Worm (Caenorhabditis elegans) whole organism, mixed stage, embryonic: ENCODE data around the gene degt-1.

Experiments
- M03D4.4 ChIP-seq: sonication (generic microtip); optimal IDR thresholded peaks from 2 replicates; lab custom pipeline; 2017; ENCODE audit warnings: mild to moderate bottlenecking, missing genetic modification characterization, missing compliant biosample characterization
- bed-3 ChIP-seq: fragments of 200-800 bp; sonication (Bioruptor generic); optimal IDR thresholded peaks from 3 replicates; lab custom pipeline; 2018; ENCODE audit warnings: mild to moderate bottlenecking, missing genetic modification characterization, moderate library complexity, missing compliant biosample characterization
- blmp-1 ChIP-seq: fragments of 150-350 bp; optimal IDR thresholded peaks from 2 replicates; lab custom pipeline; 2014; ENCODE audit warnings: missing biosample characterization, missing genetic modification characterization
- ceh-39 ChIP-seq: fragments of 150-350 bp; optimal IDR thresholded peaks from 2 replicates; lab custom pipeline; 2014; ENCODE audit warnings: missing biosample characterization, missing genetic modification characterization
- ceh-43 ChIP-seq: fragments of 200-800 bp; sonication (Bioruptor generic); optimal IDR thresholded peaks from 2 replicates; lab custom pipeline; 2018; ENCODE audit warnings: mild to moderate bottlenecking, missing genetic modification characterization, moderate library complexity, missing compliant biosample characterization
- ces-1 ChIP-seq: fragments of 150-350 bp; optimal IDR thresholded peaks from 2 replicates; lab custom pipeline; 2014; ENCODE audit warnings: missing biosample characterization, missing genetic modification reagents, missing genetic modification characterization
- cnd-1 ChIP-seq: fragments of 200-800 bp; sonication (Bioruptor generic); optimal IDR thresholded peaks from 2 replicates; lab custom pipeline; 2018; ENCODE audit warnings: mild to moderate bottlenecking, missing genetic modification characterization, missing compliant biosample characterization
- drap-1 ChIP-seq: fragments of 200-800 bp; sonication (Bioruptor generic); optimal IDR thresholded peaks from 3 replicates; lab custom pipeline; 2018; ENCODE audit warnings: mild to moderate bottlenecking, missing genetic modification characterization, missing compliant biosample characterization
- elt-1 ChIP-seq: sonication (generic microtip); optimal IDR thresholded peaks from 2 replicates; lab custom pipeline; 2017; ENCODE audit warnings: missing genetic modification characterization, mild to moderate bottlenecking, missing compliant biosample characterization, antibody characterized with exemption, moderate library complexity, borderline replicate concordance; ENCODE audit not compliant: insufficient read depth
- elt-3 ChIP-seq: fragments of 150-350 bp; optimal IDR thresholded peaks from 2 replicates; lab custom pipeline; 2014; ENCODE audit warnings: missing biosample characterization, missing genetic modification characterization
- flh-1 ChIP-seq: fragments of 200-800 bp; sonication (Bioruptor generic); optimal IDR thresholded peaks from 2 replicates; lab custom pipeline; 2018; ENCODE audit warnings: mild to moderate bottlenecking, missing genetic modification characterization, moderate library complexity, missing compliant biosample characterization
- ham-2 ChIP-seq: fragments of 200-800 bp; sonication (Bioruptor generic); optimal IDR thresholded peaks from 2 replicates; lab custom pipeline; 2018; ENCODE audit warnings: mild to moderate bottlenecking, missing genetic modification characterization, missing compliant biosample characterization
- hlh-1 ChIP-seq: fragments of 150-350 bp; optimal IDR thresholded peaks from 2 replicates; lab custom pipeline; 2014; ENCODE audit warnings: missing biosample characterization, missing genetic modification reagents, missing genetic modification characterization
- lin-13 ChIP-seq: fragments of 150-350 bp; optimal IDR thresholded peaks from 2 replicates; lab custom pipeline; 2014; ENCODE audit warnings: missing biosample characterization, missing genetic modification characterization
- lin-32 ChIP-seq: fragments of 200-800 bp; sonication (Bioruptor generic); optimal IDR thresholded peaks from 2 replicates; lab custom pipeline; 2018; ENCODE audit warnings: mild to moderate bottlenecking, missing genetic modification characterization, missing compliant biosample characterization
- lsy-2 ChIP-seq: fragments of 150-350 bp; optimal IDR thresholded peaks from 2 replicates; lab custom pipeline; 2014; ENCODE audit warnings: missing biosample characterization, missing genetic modification characterization
- mep-1 ChIP-seq: fragments of 150-350 bp; optimal IDR thresholded peaks from 2 replicates; lab custom pipeline; 2017; ENCODE audit warnings: missing biosample characterization, missing genetic modification reagents, missing genetic modification characterization, inconsistent platforms
- mls-2 ChIP-seq: sonication (generic microtip); optimal IDR thresholded peaks from 2 replicates; lab custom pipeline; 2016; ENCODE audit warnings: mild to moderate bottlenecking, missing genetic modification characterization, moderate library complexity, missing compliant biosample characterization
- nhr-12 ChIP-seq: fragments of 150-350 bp; optimal IDR thresholded peaks from 2 replicates; lab custom pipeline; 2014; ENCODE audit warnings: missing biosample characterization, missing genetic modification characterization
- nhr-2 ChIP-seq: fragments of 150-350 bp; optimal IDR thresholded peaks from 2 replicates; lab custom pipeline; 2014; ENCODE audit warnings: missing biosample characterization, missing genetic modification characterization
- nhr-237 ChIP-seq: fragments of 150-350 bp; optimal IDR thresholded peaks from 2 replicates; lab custom pipeline; 2014; ENCODE audit warnings: missing biosample characterization, missing genetic modification characterization
- nhr-28 ChIP-seq: fragments of 150-350 bp; optimal IDR thresholded peaks from 2 replicates; lab custom pipeline; 2014; ENCODE audit warnings: missing biosample characterization, missing genetic modification characterization
- nhr-76 ChIP-seq: sonication (generic microtip); optimal IDR thresholded peaks from 2 replicates; lab custom pipeline; 2017; ENCODE audit warnings: missing biosample characterization, missing genetic modification characterization
- pha-4 ChIP-seq: fragments of 150-350 bp; optimal IDR thresholded peaks from 2 replicates; lab custom pipeline; 2018; ENCODE audit warnings: missing biosample characterization, missing genetic modification reagents, missing genetic modification characterization
- sem-2 ChIP-seq: fragments of 200-800 bp; sonication (Bioruptor generic); optimal IDR thresholded peaks from 2 replicates; lab custom pipeline; 2018; ENCODE audit warnings: mild to moderate bottlenecking, missing genetic modification characterization, missing compliant biosample characterization
- snpc-4 ChIP-seq: fragments of 150-350 bp; optimal IDR thresholded peaks from 2 replicates; lab custom pipeline; 2014; ENCODE audit warnings: missing biosample characterization, missing genetic modification characterization
- sptf-1 ChIP-seq: sonication (generic microtip); optimal IDR thresholded peaks from 2 replicates; lab custom pipeline; 2017; ENCODE audit warnings: mild to moderate bottlenecking, missing genetic modification characterization, moderate library complexity, missing compliant biosample characterization
- tbx-8 ChIP-seq: fragments of 200-800 bp; sonication (Bioruptor generic); optimal IDR thresholded peaks from 2 replicates; lab custom pipeline; 2018; ENCODE audit warnings: mild to moderate bottlenecking, missing genetic modification characterization, moderate library complexity, missing compliant biosample characterization
- unc-120 ChIP-seq: sonication (generic microtip); optimal IDR thresholded peaks from 2 replicates; lab custom pipeline; 2017; ENCODE audit warnings: missing genetic modification characterization, missing compliant biosample characterization; ENCODE audit not compliant: poor library complexity, severe bottlenecking
- unc-39 ChIP-seq: fragments of 150-350 bp; optimal IDR thresholded peaks from 2 replicates; lab custom pipeline; 2014; ENCODE audit warnings: missing biosample characterization, missing genetic modification characterization
- unc-62 ChIP-seq: fragments of 150-350 bp; optimal IDR thresholded peaks from 2 replicates; lab custom pipeline; 2014; ENCODE audit warnings: missing biosample characterization, missing genetic modification reagents, missing genetic modification characterization
- ztf-11 ChIP-seq: fragments of 150-350 bp; optimal IDR thresholded peaks from 2 replicates; lab custom pipeline; 2014; ENCODE audit warnings: missing biosample characterization, missing genetic modification characterization

The degt-1 gene

ce11 chrV:10536095-10536691, 3.9 kb upstream of the degt-1 start, which contains the start of gene ppm-1.A:
Gene ppm-1.A, minus strand, starts transcription at chrV:10536388.
- no peak for TF ChIP-seq elt-3 (tag; lab: Kevin White, UChicago)
- TF ChIP-seq drap-1 (GFP tag; lab: Kevin White, UChicago): no peak
- TF ChIP-seq M03D4.4 (tag; lab: Kevin White, UChicago): no peak
- no peak for TF ChIP-seq ztf-11
- TF ChIP-seq lsy-2 (tag; lab: Kevin White, UChicago): no peak
- TF ChIP-seq cnd-1 (tag; lab: Kevin White, UChicago): no peak
- TF ChIP-seq tbx-8 (GFP tag; lab: Kevin White, UChicago): no peak
- TF ChIP-seq ham-2 (GFP tag; lab: Kevin White, UChicago): no peak
- no peak for TF ChIP-seq nhr-76 (tag; lab: Kevin White, UChicago)
- no peak for TF ChIP-seq pha-4 (tag; lab: Kevin White, UChicago)
- no peak for TF ChIP-seq elt-1 (tag; lab: Kevin White, UChicago)
- TF ChIP-seq hlh-1 (tag; lab: Kevin White, UChicago): no peak
- TF ChIP-seq sem-2: no peak
- no peak for TF ChIP-seq ceh-39 (tag; lab: Kevin White, UChicago)
- TF ChIP-seq ces-1: no peak

DNA sequence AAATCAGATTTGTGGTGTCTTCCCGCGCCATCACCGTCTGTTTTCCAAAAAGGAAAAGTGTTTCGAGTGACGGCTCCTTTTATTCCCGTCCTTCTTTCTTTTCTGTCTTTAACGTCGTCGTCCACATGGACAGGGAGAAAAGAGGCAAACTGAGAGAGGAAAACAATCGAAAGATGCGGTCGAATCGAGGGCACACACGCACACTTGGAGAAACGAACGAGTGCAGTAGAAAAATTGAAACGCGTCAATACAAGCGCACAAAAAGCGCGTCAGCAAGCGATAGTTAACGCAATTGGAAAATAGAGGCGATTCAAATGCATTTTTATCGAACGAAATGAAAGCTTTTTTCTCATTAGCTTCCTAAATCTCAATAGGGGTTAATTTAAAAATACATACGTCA, 3.3 kb upstream of the degt-1 start:
- TF ChIP-seq drap-1 (GFP tag; lab: Kevin White, UChicago): peak; percentile 36
- TF ChIP-seq M03D4.4 (tag; lab: Kevin White, UChicago): peak; percentile 17
- TF ChIP-seq unc-120 (tag; lab: Kevin White, UChicago): peak; percentile 28
- peak; percentile 93 for TF ChIP-seq ces-1
- TF ChIP-seq nhr-237 (tag; lab: Kevin White, UChicago): peak; percentile 42
- TF ChIP-seq pha-4 (tag; lab: Kevin White, UChicago): peak; percentile 72
- TF ChIP-seq mep-1: peak; percentile 82
- peak; percentile 34 for TF ChIP-seq ham-2 (GFP tag; lab: Kevin White, UChicago)
- TF ChIP-seq lin-32 (GFP tag; lab: Kevin White, UChicago): no peak
- TF ChIP-seq ceh-39 (tag; lab: Kevin White, UChicago): peak; percentile 30
- peak; percentile 45 for TF ChIP-seq sptf-1 (tag; lab: Kevin White, UChicago)
- peak; percentile 78 for TF ChIP-seq lsy-2 (tag; lab: Kevin White, UChicago)
- TF ChIP-seq bed-3 (GFP tag; lab: Kevin White, UChicago): no peak
- TF ChIP-seq unc-62 (GFP tag; lab: Kevin White, UChicago): peak; percentile 6
- TF ChIP-seq lin-13 (tag; lab: Kevin White, UChicago): peak; percentile 67
- TF ChIP-seq ztf-11: no peak
- no peak for TF ChIP-seq cnd-1 (tag; lab: Kevin White, UChicago)
- peak; percentile 58 for TF ChIP-seq hlh-1 (tag; lab: Kevin White, UChicago)

DNA sequence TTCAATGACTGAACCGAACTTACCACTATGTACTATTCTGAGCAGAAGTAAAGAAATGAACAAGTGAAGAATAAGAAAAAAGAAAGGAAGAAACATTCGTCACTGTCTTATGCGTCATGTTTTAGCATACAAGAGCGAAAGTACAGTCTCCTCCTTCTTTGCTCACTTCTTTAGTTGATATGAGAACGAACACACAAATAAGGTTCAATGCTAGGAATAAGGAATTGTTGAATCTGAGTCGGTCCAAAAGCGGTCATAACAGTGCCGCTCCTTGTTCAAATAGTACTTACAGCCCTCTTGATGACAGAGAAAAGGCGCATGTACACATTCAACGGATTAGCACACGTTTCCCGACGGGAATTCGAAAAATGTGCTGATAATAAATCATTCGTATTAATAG, 1.0 kb upstream of the degt-1 start, which contains the start of gene F25D1.8:
TSS of gene F25D1.8 (plus strand) at position 301 of the 400 bp plus-strand sequence.
- TF ChIP-seq nhr-2 (tag; lab: Kevin White, UChicago): no peak
- no peak for TF ChIP-seq unc-62 (GFP tag; lab: Kevin White, UChicago)
- TF ChIP-seq sem-2: no peak
- TF ChIP-seq unc-120 (tag; lab: Kevin White, UChicago): no peak
- no peak for TF ChIP-seq nhr-76 (tag; lab: Kevin White, UChicago)
- TF ChIP-seq nhr-28: no peak
- TF ChIP-seq sptf-1 (tag; lab: Kevin White, UChicago): no peak
- no peak for TF ChIP-seq ham-2 (GFP tag; lab: Kevin White, UChicago)
- TF ChIP-seq M03D4.4 (tag; lab: Kevin White, UChicago): no peak
- TF ChIP-seq mls-2: no peak
- no peak for TF ChIP-seq bed-3 (GFP tag; lab: Kevin White, UChicago)
- TF ChIP-seq ztf-11: no peak
- TF ChIP-seq drap-1 (GFP tag; lab: Kevin White, UChicago): no peak
- TF ChIP-seq, all 35 proteins: peak for 0

ce11 chrV:10546749-10547148, 6.6 kb downstream of the degt-1 start, which contains the start of gene F25D1.5:
Gene F25D1.5, minus strand, starts transcription at chrV:10546783.
- TF ChIP-seq sptf-1 (tag; lab: Kevin White, UChicago): no peak
- no peak for TF ChIP-seq elt-3 (tag; lab: Kevin White, UChicago)
- TF ChIP-seq unc-120 (tag; lab: Kevin White, UChicago): no peak
- TF ChIP-seq nhr-12 (tag; lab: Kevin White, UChicago): no peak
- no peak for TF ChIP-seq snpc-4 (tag; lab: Kevin White, UChicago)
- no peak for TF ChIP-seq drap-1 (GFP tag; lab: Kevin White, UChicago)
- TF ChIP-seq nhr-237 (tag; lab: Kevin White, UChicago): no peak
- no peak for TF ChIP-seq unc-39
- no peak for TF ChIP-seq ceh-43 (GFP tag; lab: Kevin White, UChicago)
- no peak for TF ChIP-seq pha-4 (tag; lab: Kevin White, UChicago)
- TF ChIP-seq ceh-39 (tag; lab: Kevin White, UChicago): no peak
- TF ChIP-seq sem-2: no peak
- TF ChIP-seq ham-2 (GFP tag; lab: Kevin White, UChicago): no peak
- TF ChIP-seq flh-1 (GFP tag; lab: Kevin White, UChicago): no peak
- TF ChIP-seq blmp-1 (tag; lab: Kevin White, UChicago): no peak
- TF ChIP-seq nhr-76 (tag; lab: Kevin White, UChicago): no peak
